Fruit fly (Drosophila melanogaster) whole organism, wandering third instar larva: ENCODE results near the gene t-Grip84.

ENCODE experiments used
- Dfd ChIP-seq: fragments of >200 bp; optimal IDR thresholded peaks from 2 replicates; lab custom pipeline; 2017; ENCODE audit warnings: missing biosample characterization, missing genetic modification characterization
- HLH106 ChIP-seq: fragments of 200-800 bp; optimal IDR thresholded peaks from 3 replicates; lab custom pipeline; 2019; ENCODE audit warnings: missing biosample characterization, mild to moderate bottlenecking, missing genetic modification characterization, moderate library complexity
- Hr78 ChIP-seq: fragments of >200 bp; optimal IDR thresholded peaks from 2 replicates; lab custom pipeline; 2017; ENCODE audit warnings: missing biosample characterization, missing genetic modification characterization
- Jra ChIP-seq: sonication (Bioruptor generic); optimal IDR thresholded peaks from 2 replicates; lab custom pipeline; 2016; ENCODE audit warnings: missing biosample characterization, missing genetic modification characterization
- OdsH ChIP-seq: fragments of 200-800 bp; sonication (Bioruptor generic); optimal IDR thresholded peaks from 2 replicates; lab custom pipeline; 2016; ENCODE audit warnings: missing biosample characterization, mild to moderate bottlenecking, missing genetic modification characterization
- Sp1 ChIP-seq: fragments of 200-800 bp; sonication (Bioruptor generic); optimal IDR thresholded peaks from 3 replicates; lab custom pipeline; 2019; ENCODE audit warnings: missing biosample characterization, mild to moderate bottlenecking, missing genetic modification characterization, moderate library complexity
- br ChIP-seq: fragments of 200-800 bp; sonication (Bioruptor generic); optimal IDR thresholded peaks from 2 replicates; lab custom pipeline; 2016; ENCODE audit warnings: missing biosample characterization, missing genetic modification characterization
- dl ChIP-seq, 2 experiments: fragments of 175-275, 200-275 bp in 1 of 2; fragments of 200-275 bp in 1 of 2; sonication (Bioruptor generic); optimal IDR thresholded peaks; lab custom pipeline; 2018; ENCODE audit warnings: mild to moderate bottlenecking in 2 of 2, missing biosample characterization in 2 of 2, missing genetic modification characterization in 2 of 2, moderate library complexity in 2 of 2; ENCODE audit not compliant: partially characterized antibody in 2 of 2, insufficient read depth in 1 of 2
- dmrt93B ChIP-seq: fragments of 200-800 bp; sonication (Bioruptor generic); optimal IDR thresholded peaks from 2 replicates; lab custom pipeline; 2018; ENCODE audit warnings: missing biosample characterization, mild to moderate bottlenecking, missing genetic modification characterization
- jim ChIP-seq: fragments of 175-275, 200-325 bp; sonication (Bioruptor generic); optimal IDR thresholded peaks from 2 replicates; lab custom pipeline; 2016; ENCODE audit warnings: missing biosample characterization, mild to moderate bottlenecking, missing genetic modification characterization
- lola ChIP-seq: fragments of >200 bp; optimal IDR thresholded peaks from 2 replicates; lab custom pipeline; 2017; ENCODE audit warnings: missing biosample characterization, missing genetic modification characterization
- pan ChIP-seq: fragments of >200 bp; optimal IDR thresholded peaks from 2 replicates; lab custom pipeline; 2017
- tai ChIP-seq: sonication (Bioruptor generic); optimal IDR thresholded peaks from 2 replicates; lab custom pipeline; 2016; ENCODE audit warnings: missing biosample characterization, missing genetic modification characterization
- usp ChIP-seq: fragments of >200 bp; optimal IDR thresholded peaks from 2 replicates; lab custom pipeline; 2017; ENCODE audit warnings: missing biosample characterization, missing genetic modification characterization

dm6 chr3L:7553062-7553461 lies 37.7 kb downstream of the t-Grip84 start:
- TF ChIP-seq lola: no peak
- TF ChIP-seq Dfd (GFP tag; lab: Kevin White, UChicago): no peak
- no peak for TF ChIP-seq pan (lab: Kevin White, UChicago)
- TF ChIP-seq dl (GFP tag; optimal IDR thresholded peaks at IDR 0.05; lab: Kevin White, UChicago; ENCODE audit: insufficient read depth in 1 of 2, partially characterized antibody in 2 of 2): no peak
- no peak for TF ChIP-seq jim
- TF ChIP-seq tai: no peak
- no peak for TF ChIP-seq dmrt93B
- TF ChIP-seq OdsH (GFP tag; lab: Kevin White, UChicago): no peak
- no peak for TF ChIP-seq br
- TF ChIP-seq usp (GFP tag; lab: Kevin White, UChicago): no peak
- TF ChIP-seq Sp1 (GFP tag; lab: Kevin White, UChicago): no peak
- TF ChIP-seq Hr78 (GFP tag; lab: Kevin White, UChicago): no peak
- TF ChIP-seq HLH106 (tag; lab: Kevin White, UChicago): no peak
- no peak for TF ChIP-seq Jra (GFP tag; lab: Kevin White, UChicago)
